Worm (Caenorhabditis elegans): ENCODE results near the gene K02H11.9.

The K02H11.9 gene

DNA sequence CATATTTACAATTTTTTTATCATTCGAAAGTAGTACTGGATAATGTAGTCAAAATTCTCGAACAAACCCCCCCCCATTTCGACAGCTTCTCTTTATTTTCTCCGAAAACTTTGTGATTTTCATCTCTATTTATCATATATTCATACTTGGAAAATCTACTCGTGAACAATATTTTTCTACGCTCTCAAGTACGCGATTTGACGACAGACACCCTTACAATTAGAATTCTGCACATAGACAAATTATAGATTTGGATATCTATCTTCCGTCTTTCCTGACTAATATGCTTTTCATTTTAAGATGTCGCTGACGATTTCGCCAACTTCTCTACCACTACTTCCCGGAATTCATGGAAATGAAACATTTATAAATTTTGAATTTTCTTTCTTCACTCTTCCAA is 30.9 kb downstream of the K02H11.9 start, which contains the start of gene sru-28:
sru-28 (plus strand) TSS at position 301 of the 400 bp plus-strand sequence.
- TF ChIP-seq W03F9.2 (tag; optimal IDR thresholded peaks at IDR 0.05) (no peak), him-1 (tag; optimal IDR thresholded peaks at IDR 0.05) (no peak), dao-5 (tag; optimal IDR thresholded peaks at IDR 0.05) (no peak)

DNA sequence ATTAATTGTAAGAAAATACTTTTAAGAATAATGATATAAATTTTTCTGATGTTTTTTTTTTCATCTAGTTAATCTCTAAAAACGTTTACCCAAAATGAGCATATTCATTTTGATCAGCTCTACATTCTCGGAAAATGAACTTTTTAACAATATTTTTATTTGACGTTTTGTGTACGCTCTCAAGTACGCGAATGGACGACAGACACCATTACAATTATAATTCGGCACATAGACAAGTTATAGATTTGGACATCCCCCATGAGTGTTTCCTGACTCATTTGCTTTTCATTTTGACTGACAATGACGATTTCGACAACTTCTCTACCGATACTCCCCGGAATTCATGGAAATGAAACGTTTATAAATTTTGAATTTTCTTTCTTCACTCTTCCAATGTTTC is 37.7 kb downstream of the K02H11.9 start, which contains the start of gene sru-27:
sru-27 (plus strand) TSS at position 301 of the 400 bp plus-strand sequence.
- TF ChIP-seq W03F9.2 (tag; optimal IDR thresholded peaks at IDR 0.05): no peak
- TF ChIP-seq him-1 (tag; optimal IDR thresholded peaks at IDR 0.05): no peak
- TF ChIP-seq dao-5 (tag; optimal IDR thresholded peaks at IDR 0.05): no peak

DNA sequence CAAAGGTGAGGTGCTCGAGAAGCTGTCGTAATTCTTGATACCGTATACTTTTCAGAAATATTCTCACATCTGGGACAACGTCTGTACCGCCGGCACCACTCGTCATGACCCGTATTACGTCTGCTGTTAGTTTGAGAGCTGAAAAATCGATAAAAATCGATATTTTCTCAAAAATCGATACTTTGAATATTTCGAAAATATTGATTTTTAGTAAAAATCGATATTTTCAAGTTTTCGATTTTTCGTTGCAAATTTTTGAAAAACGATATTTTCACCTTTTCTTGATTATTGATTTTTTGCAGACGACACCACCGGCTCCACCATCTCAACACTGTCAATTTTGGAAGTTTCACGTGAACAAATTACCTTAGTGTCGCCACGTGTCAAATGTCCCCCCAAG is 41.1 kb downstream of the K02H11.9 start:
- no peak for TF ChIP-seq dao-5 (tag; optimal IDR thresholded peaks at IDR 0.05)
- no peak for TF ChIP-seq W03F9.2 (tag; optimal IDR thresholded peaks at IDR 0.05)
- TF ChIP-seq him-1 (tag; optimal IDR thresholded peaks at IDR 0.05): no peak

DNA sequence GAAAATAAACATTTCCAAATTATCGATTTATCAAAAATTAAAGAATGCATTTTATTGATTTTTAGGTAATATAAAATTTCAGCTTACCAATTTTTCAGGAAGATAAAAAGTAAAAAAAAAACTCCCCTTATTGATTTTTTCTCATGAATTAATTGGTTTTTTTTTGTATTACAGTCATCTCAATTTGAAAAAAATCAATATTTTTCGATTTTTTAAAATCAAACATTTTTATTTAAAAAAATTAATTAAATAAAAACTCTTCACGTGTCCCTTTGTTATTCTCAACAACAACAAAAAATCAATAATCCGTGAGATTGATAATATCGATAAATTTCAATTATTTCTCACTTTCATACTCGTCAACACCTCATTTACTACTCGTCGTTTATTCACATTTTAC is 41.5 kb downstream of the K02H11.9 start, which contains the start of gene C38C3.3:
C38C3.3 (plus strand) TSS at position 301 of the 400 bp plus-strand sequence.
- no peak for TF ChIP-seq him-1 (tag; optimal IDR thresholded peaks at IDR 0.05)
- no peak for TF ChIP-seq W03F9.2 (tag; optimal IDR thresholded peaks at IDR 0.05)
- TF ChIP-seq dao-5 (tag; optimal IDR thresholded peaks at IDR 0.05): no peak

DNA sequence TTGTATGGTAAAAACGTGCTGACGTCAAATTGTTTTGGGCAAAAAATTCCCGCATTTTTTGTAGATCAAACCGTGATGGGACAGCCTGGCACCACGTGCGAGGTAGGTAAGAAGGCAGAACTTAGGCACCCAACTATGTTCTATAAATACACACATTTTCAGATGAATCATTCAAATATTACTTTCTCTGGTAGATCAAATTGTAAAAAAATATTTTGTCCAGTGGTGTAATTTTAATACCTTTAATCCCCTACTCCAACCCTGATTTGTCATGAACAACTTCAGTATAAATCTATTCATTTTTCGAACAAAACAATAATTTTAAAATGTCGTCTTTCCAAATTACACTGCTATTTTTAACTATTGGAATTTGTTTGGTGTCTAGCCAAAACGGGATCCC is 42.4 kb downstream of the K02H11.9 start, which contains the start of gene spig-7:
spig-7 (plus strand) TSS at position 301 of the 400 bp plus-strand sequence.
- TF ChIP-seq dao-5 (tag; optimal IDR thresholded peaks at IDR 0.05): no peak
- no peak for TF ChIP-seq W03F9.2 (tag; optimal IDR thresholded peaks at IDR 0.05)
- no peak for TF ChIP-seq him-1 (tag; optimal IDR thresholded peaks at IDR 0.05)

DNA sequence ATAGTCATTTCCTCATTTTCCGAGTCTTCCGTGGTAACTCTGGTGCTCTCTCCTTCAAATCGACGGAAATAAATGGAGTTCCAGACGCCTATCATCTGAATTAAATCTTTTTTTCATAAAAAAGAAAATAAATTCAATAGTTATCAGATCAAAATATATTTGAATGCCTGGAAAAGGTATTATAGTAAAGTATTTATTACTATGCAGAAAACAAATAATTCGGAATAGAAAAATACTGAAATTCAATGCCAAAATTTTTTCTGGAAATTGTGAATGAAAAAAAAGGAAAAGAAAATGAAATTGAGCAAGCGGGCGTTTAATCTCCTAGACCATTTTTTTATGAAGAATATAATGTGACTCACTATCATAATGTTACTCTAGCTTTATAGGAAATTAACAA is 45.4 kb downstream of the K02H11.9 start, which contains the start of gene C38C3.6:
C38C3.6 (minus strand) TSS at position 101 of the 400 bp plus-strand sequence.
- TF ChIP-seq W03F9.2 (tag; optimal IDR thresholded peaks at IDR 0.05): no peak

DNA sequence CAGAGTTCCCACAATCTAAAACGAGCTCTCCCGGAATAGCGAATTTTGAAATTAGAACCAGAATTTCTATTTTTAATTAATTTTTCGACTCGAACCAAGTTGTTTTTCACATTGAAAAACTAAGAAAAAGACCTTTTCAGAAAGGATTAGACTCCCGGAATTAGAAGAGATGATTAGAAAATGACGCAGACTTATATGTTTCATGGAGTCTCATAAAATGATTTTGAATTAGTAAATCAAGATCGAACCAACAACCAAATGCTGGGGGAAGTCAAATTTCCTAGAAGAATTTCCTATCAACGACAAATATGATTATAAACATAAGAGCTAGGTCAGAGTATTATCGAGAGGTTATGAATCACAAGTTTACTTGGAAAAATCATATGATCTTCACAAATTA is 48.2 kb downstream of the K02H11.9 start:
- TF ChIP-seq W03F9.2 (tag; optimal IDR thresholded peaks at IDR 0.05) (no peak), him-1 (tag; optimal IDR thresholded peaks at IDR 0.05) (no peak), dao-5 (tag; optimal IDR thresholded peaks at IDR 0.05) (no peak)

DNA sequence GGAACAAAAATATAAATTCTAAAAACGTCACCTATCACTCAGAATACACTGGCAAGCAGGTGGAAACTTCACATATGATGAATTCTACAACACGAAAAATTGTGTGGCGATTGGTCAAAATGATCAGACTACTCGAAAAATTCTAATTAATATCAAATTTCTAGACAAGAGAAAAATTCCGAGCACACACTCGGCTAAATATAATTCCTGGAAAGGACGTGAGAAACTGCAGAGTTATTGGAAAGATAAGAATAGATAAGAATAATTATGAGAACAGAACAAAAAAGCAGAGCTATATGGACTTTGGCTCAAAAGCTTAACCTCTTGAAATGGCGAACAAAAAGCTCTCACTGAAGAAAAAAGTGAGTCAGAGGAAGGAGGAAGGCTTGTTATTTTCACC is 49.6 kb downstream of the K02H11.9 start:
- TF ChIP-seq him-1 (tag; optimal IDR thresholded peaks at IDR 0.05) (no peak), dao-5 (tag; optimal IDR thresholded peaks at IDR 0.05) (no peak), W03F9.2 (tag; optimal IDR thresholded peaks at IDR 0.05) (no peak)

DNA sequence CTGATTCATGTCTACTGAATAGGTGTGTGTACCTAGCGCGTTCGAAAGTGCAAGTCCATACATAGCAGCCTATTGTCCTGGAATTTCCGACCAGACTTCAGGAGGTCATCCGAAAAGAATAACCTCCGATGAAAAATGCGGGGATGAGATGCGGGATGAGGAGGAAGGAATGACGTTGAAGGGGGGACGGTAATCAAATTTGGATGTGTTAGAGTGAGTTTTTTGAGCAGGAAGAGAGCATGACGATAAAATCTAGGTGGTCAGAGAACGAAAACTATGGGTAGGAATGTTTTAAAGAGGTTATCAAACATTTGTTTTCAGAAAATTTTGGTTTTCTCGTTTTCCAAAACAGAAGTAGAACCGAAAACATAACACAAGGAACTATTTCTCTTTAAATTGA is 50.8 kb downstream of the K02H11.9 start:
- TF ChIP-seq dao-5 (tag; optimal IDR thresholded peaks at IDR 0.05): no peak
- TF ChIP-seq him-1 (tag; optimal IDR thresholded peaks at IDR 0.05): no peak
- TF ChIP-seq W03F9.2 (tag; optimal IDR thresholded peaks at IDR 0.05): no peak

All from whole organism, L4/young adult.